Worm (Caenorhabditis elegans): Measurements from ENCODE around the gene srg-16.

srg-16 gene

ce11 chrII:12494556-12495131, 27.7 kb downstream of the srg-16 start, which contains the start of gene col-85 (continued):
- TF ChIP-seq dmd-9 (GFP tag; IDR thresholded peaks at IDR 0.05) (peak; percentile 87), lin-29 (GFP tag; IDR thresholded peaks at IDR 0.05) (peak; percentile 75), Y48G9A.11 (GFP tag; IDR thresholded peaks at IDR 0.05) (peak; percentile 87), saeg-2 (GFP tag; IDR thresholded peaks at IDR 0.05) (peak; percentile 57; the same call in 1 of the 2 replicates), mes-2 (tag; optimal IDR thresholded peaks at IDR 0.05; ENCODE audit: poor library complexity, severe bottlenecking) (peak; percentile 83), lsy-2 (tag; optimal IDR thresholded peaks at IDR 0.05) (no peak), unc-62 (GFP tag; optimal IDR thresholded peaks at IDR 0.05 in 1 of 2) (peak in 1 of 2 experiments; percentile 79), unc-62 (tag; optimal IDR thresholded peaks at IDR 0.05) (no peak), D1046.2 (GFP tag; IDR thresholded peaks at IDR 0.05) (peak; percentile 91), spr-3 (GFP tag; optimal IDR thresholded peaks at IDR 0.05) (peak; percentile 81), dmd-6 (GFP tag; IDR thresholded peaks at IDR 0.05) (peak; percentile 79), attf-4 (tag; optimal IDR thresholded peaks at IDR 0.05) (no peak), T20F7.1 (GFP tag; optimal IDR thresholded peaks at IDR 0.05) (no peak), cey-2 (tag; optimal IDR thresholded peaks at IDR 0.05; ENCODE audit: borderline replicate concordance, insufficient read depth) (no peak), nhr-48 (tag; optimal IDR thresholded peaks at IDR 0.05) (peak; percentile 67), nhr-11 (tag; optimal IDR thresholded peaks at IDR 0.05) (peak; percentile 56), zfp-3 (GFP tag; conservative IDR thresholded peaks at IDR 0.05) (peak; percentile 73), F10B5.3 (tag; optimal IDR thresholded peaks at IDR 0.05) (no peak), dpl-1 (GFP tag; optimal IDR thresholded peaks at IDR 0.05) (peak; percentile 59), nhr-28 (tag; optimal IDR thresholded peaks at IDR 0.05) (peak; percentile 48), lim-7 (GFP tag; IDR thresholded peaks at IDR 0.05) (peak; percentile 98), hlh-30 (tag; optimal IDR thresholded peaks at IDR 0.05; ENCODE audit: insufficient read depth) (peak; percentile 65), arid-1 (GFP tag; conservative IDR thresholded peaks at IDR 0.05) (peak; percentile 91), sdz-12 (GFP tag; optimal IDR thresholded peaks at IDR 0.05) (no peak), dmd-8 (GFP tag; IDR thresholded peaks at IDR 0.05) (peak; percentile 95), nhr-10 (tag; optimal IDR thresholded peaks at IDR 0.05) (no peak), nhr-76 (tag; optimal IDR thresholded peaks at IDR 0.05) (no peak), hif-1 (tag; optimal IDR thresholded peaks at IDR 0.05) (peak; percentile 5 to 68), hlh-11 (tag; optimal IDR thresholded peaks at IDR 0.05) (peak; percentile 66), unc-130 (GFP tag; optimal IDR thresholded peaks at IDR 0.05) (peak; percentile 63), fos-1 (tag; optimal IDR thresholded peaks at IDR 0.05) (no peak), ceh-20 (GFP tag; IDR thresholded peaks at IDR 0.05) (peak; percentile 78), ceh-82 (tag; optimal IDR thresholded peaks at IDR 0.05) (no peak), zip-2 (tag; optimal IDR thresholded peaks at IDR 0.05) (peak; percentile 60), mxl-2 (GFP tag; conservative IDR thresholded peaks at IDR 0.05) (peak; percentile 73), pqm-1 (tag; optimal IDR thresholded peaks at IDR 0.05) (no peak), mep-1 (tag; optimal IDR thresholded peaks at IDR 0.05) (no peak), dve-1 (tag; optimal IDR thresholded peaks at IDR 0.05; ENCODE audit: insufficient read depth) (no peak), zip-11 (GFP tag; IDR thresholded peaks at IDR 0.05) (0 out of 2 replicates have a peak, but pooled peaks have one; percentile 53), Y105C5A.15 (GFP tag; IDR thresholded peaks at IDR 0.05) (peak; percentile 90; the same call in 1 of the 2 replicates), fkh-10 (GFP tag; optimal IDR thresholded peaks at IDR 0.05) (peak; percentile 30), tag-97 (GFP tag; IDR thresholded peaks at IDR 0.05) (no peak), zfp-2 (tag; optimal IDR thresholded peaks at IDR 0.05) (peak; percentile 48), mxl-3 (GFP tag; optimal IDR thresholded peaks at IDR 0.05) (peak; percentile 42), lin-13 (GFP tag; optimal IDR thresholded peaks at IDR 0.05) (peak; percentile 74), lin-39 (tag; optimal IDR thresholded peaks at IDR 0.05) (no peak), lin-15B (tag; optimal IDR thresholded peaks at IDR 0.05) (no peak), ztf-11 (tag; optimal IDR thresholded peaks at IDR 0.05) (no peak), ZK546.5 (tag; optimal IDR thresholded peaks at IDR 0.05) (no peak), F26F4.8 (GFP tag; conservative IDR thresholded peaks at IDR 0.05) (peak; percentile 92), snpc-1.2 (GFP tag; IDR thresholded peaks at IDR 0.05) (peak; percentile 88)

All from whole organism, L4 larva.